Worm (Caenorhabditis elegans): ENCODE data around the gene lhfp-4.

Gene lhfp-4

ce11 chrIV:17278363-17278762 lies 3.0 kb downstream of the lhfp-4 start (continued):
- TF ChIP-seq ahr-1 (tag; optimal IDR thresholded peaks at IDR 0.05) (peak; percentile 42), C38D4.7 (GFP tag; optimal IDR thresholded peaks at IDR 0.05) (peak; percentile 42), hlh-8 (tag; optimal IDR thresholded peaks at IDR 0.05) (peak; percentile 42), lin-11 (tag; optimal IDR thresholded peaks at IDR 0.05) (peak; percentile 3), madf-2 (tag; optimal IDR thresholded peaks at IDR 0.05) (peak; percentile 54), ttx-3 (tag; optimal IDR thresholded peaks at IDR 0.05) (peak; percentile 47), pqm-1 (tag; optimal IDR thresholded peaks at IDR 0.05) (peak; percentile 65), ceh-34 (tag; optimal IDR thresholded peaks at IDR 0.05) (peak; percentile 98), tbx-2 (tag; optimal IDR thresholded peaks at IDR 0.05) (peak; percentile 94), pha-2 (tag; optimal IDR thresholded peaks at IDR 0.05) (peak; percentile 82), pag-3 (tag; optimal IDR thresholded peaks at IDR 0.05; ENCODE audit: borderline replicate concordance) (no peak), tbx-7 (tag; optimal IDR thresholded peaks at IDR 0.05) (peak; percentile 35), T23F11.4 (GFP tag; optimal IDR thresholded peaks at IDR 0.05) (peak; percentile 73), unc-42 (tag; optimal IDR thresholded peaks at IDR 0.05) (peak; percentile 98), ceh-31 (tag; optimal IDR thresholded peaks at IDR 0.05) (peak; percentile 95), Y22D7AL.16 (tag; optimal IDR thresholded peaks at IDR 0.05) (no peak)

- no peak for TF ChIP-seq ztf-16 (tag; optimal IDR thresholded peaks at IDR 0.05)
- TF ChIP-seq ceh-18 (tag; optimal IDR thresholded peaks at IDR 0.05), result no peak
- no peak for TF ChIP-seq elt-2 (tag; optimal IDR thresholded peaks at IDR 0.05)
Observed at ce11 chrIV:17278861-17279591, 3.6 kb downstream of the lhfp-4 start, which contains the start of gene hsp-1. hsp-1 (plus strand) TSS chrIV:17278959.

ce11 chrIV:17279592-17280440 lies 4.4 kb downstream of the lhfp-4 start:
- TF ChIP-seq lin-11 (tag; optimal IDR thresholded peaks at IDR 0.05), result no peak
- no peak for TF ChIP-seq K09A11.1 (tag; optimal IDR thresholded peaks at IDR 0.05; ENCODE audit: insufficient read depth)
- no peak for TF ChIP-seq nfya-1 (tag; optimal IDR thresholded peaks at IDR 0.05)
- TF ChIP-seq hlh-6 (tag; optimal IDR thresholded peaks at IDR 0.05), result no peak
- TF ChIP-seq fkh-6 (tag; optimal IDR thresholded peaks at IDR 0.05), result no peak
- no peak for TF ChIP-seq fkh-10 (GFP tag; optimal IDR thresholded peaks at IDR 0.05)
- TF ChIP-seq sdc-2 (tag; optimal IDR thresholded peaks at IDR 0.05), result no peak
- TF ChIP-seq ama-1 (optimal IDR thresholded peaks at IDR 0.05), result no peak
- no peak for TF ChIP-seq ceh-9 (tag; optimal IDR thresholded peaks at IDR 0.05)
- TF ChIP-seq C38D4.7 (GFP tag; optimal IDR thresholded peaks at IDR 0.05), result no peak
- TF ChIP-seq ceh-34 (tag; optimal IDR thresholded peaks at IDR 0.05), result no peak

DNA sequence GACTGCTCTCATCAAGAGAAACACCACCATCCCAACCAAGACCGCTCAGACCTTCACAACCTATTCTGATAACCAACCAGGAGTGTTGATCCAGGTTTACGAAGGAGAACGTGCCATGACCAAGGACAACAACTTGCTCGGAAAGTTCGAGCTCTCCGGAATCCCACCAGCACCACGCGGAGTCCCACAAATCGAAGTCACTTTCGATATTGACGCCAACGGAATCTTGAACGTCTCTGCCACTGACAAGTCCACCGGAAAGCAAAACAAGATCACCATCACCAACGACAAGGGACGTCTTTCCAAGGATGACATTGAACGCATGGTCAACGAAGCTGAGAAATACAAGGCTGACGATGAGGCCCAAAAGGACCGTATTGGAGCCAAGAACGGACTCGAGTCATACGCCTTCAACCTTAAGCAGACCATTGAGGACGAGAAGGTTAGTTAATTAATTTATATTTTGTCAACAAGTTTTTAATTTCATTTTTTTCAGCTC lies 5.1 kb downstream of the lhfp-4 start:
- TF ChIP-seq K02D7.2 (tag; optimal IDR thresholded peaks at IDR 0.05) (no peak), ceh-24 (tag; optimal IDR thresholded peaks at IDR 0.05) (no peak), K09A11.1 (tag; optimal IDR thresholded peaks at IDR 0.05; ENCODE audit: insufficient read depth) (no peak), unc-86 (tag; optimal IDR thresholded peaks at IDR 0.05) (no peak), ceh-48 (tag; optimal IDR thresholded peaks at IDR 0.05) (no peak)

Data from whole organism, late embryonic.